Worm (Caenorhabditis elegans) whole organism, early embryonic: ENCODE data around the gene fbxb-102.

Experiments used
- B0310.2 ChIP-seq: sonication (generic microtip); optimal IDR thresholded peaks from 2 replicates; lab custom pipeline; 2016; ENCODE audit warnings: mild to moderate bottlenecking, missing genetic modification characterization, missing compliant biosample characterization
- F13C5.2 ChIP-seq: sonication (generic microtip); optimal IDR thresholded peaks from 2 replicates; lab custom pipeline; 2017; ENCODE audit warnings: mild to moderate bottlenecking, missing genetic modification characterization, inconsistent platforms, missing compliant biosample characterization
- aly-1 ChIP-seq: sonication (generic microtip); optimal IDR thresholded peaks from 2 replicates; lab custom pipeline; 2016; ENCODE audit warnings: missing genetic modification characterization, missing compliant biosample characterization
- ama-1 ChIP-seq: fragments of 150-350 bp; optimal IDR thresholded peaks from 2 replicates; lab custom pipeline; 2014
- ceh-13 ChIP-seq: fragments of 200-800 bp; sonication (Bioruptor generic); optimal IDR thresholded peaks from 2 replicates; lab custom pipeline; 2018; ENCODE audit warnings: mild to moderate bottlenecking, missing genetic modification characterization, missing compliant biosample characterization
- ceh-36 ChIP-seq: sonication (generic microtip); optimal IDR thresholded peaks from 2 replicates; lab custom pipeline; 2016; ENCODE audit warnings: missing genetic modification characterization, inconsistent platforms, missing compliant biosample characterization
- ets-7 ChIP-seq: sonication (generic microtip); optimal IDR thresholded peaks from 2 replicates; lab custom pipeline; 2016; ENCODE audit warnings: missing genotype, missing genetic modification characterization, missing compliant biosample characterization
- flt-1 ChIP-seq: fragments of 200-800 bp; sonication (Bioruptor generic); IDR thresholded peaks from 2 replicates; pipeline ENCODE4 v1.3.6; 2022; ENCODE audit warnings: missing genetic modification characterization, missing compliant biosample characterization
- hmbx-1 ChIP-seq: sonication (generic microtip); optimal IDR thresholded peaks from 2 replicates; lab custom pipeline; 2016; ENCODE audit warnings: mild to moderate bottlenecking, missing genetic modification characterization, missing compliant biosample characterization
- hmg-4 ChIP-seq: fragments of 200-800 bp; sonication (Bioruptor generic); optimal IDR thresholded peaks from 2 replicates; lab custom pipeline; 2018; ENCODE audit warnings: mild to moderate bottlenecking, missing genetic modification characterization, missing compliant biosample characterization
- hnd-1 ChIP-seq: sonication (generic microtip); optimal IDR thresholded peaks from 2 replicates; lab custom pipeline; 2016; ENCODE audit warnings: missing genetic modification characterization, missing compliant biosample characterization
- pes-1 ChIP-seq: fragments of 200-800 bp; sonication (Bioruptor generic); IDR thresholded peaks from 2 replicates; pipeline ENCODE4 v1.3.6; 2022; ENCODE audit warnings: missing genetic modification reagents, missing genetic modification characterization, missing compliant biosample characterization
- scrt-1 ChIP-seq: fragments of 200-800 bp; sonication (Bioruptor generic); IDR thresholded peaks from 2 replicates; pipeline ENCODE4 v1.3.6; 2022; ENCODE audit warnings: missing genetic modification characterization, missing compliant biosample characterization
- sea-1 ChIP-seq: fragments of 200-800 bp; sonication (Bioruptor generic); conservative IDR thresholded peaks from 2 replicates; pipeline ENCODE4 v1.3.6; 2022; ENCODE audit warnings: missing genetic modification characterization, missing compliant biosample characterization
- tbx-11 ChIP-seq: fragments of 200-800 bp; sonication (Bioruptor generic); IDR thresholded peaks from 2 replicates; pipeline ENCODE4 v1.3.6; 2022; ENCODE audit warnings: missing genetic modification characterization, missing compliant biosample characterization
- tbx-37 ChIP-seq: fragments of 200-800 bp; sonication (Bioruptor generic); conservative IDR thresholded peaks from 2 replicates; pipeline ENCODE4 v1.3.6; 2022; ENCODE audit warnings: missing genetic modification reagents, missing genetic modification characterization, missing compliant biosample characterization
- tra-4 ChIP-seq: sonication (generic microtip); optimal IDR thresholded peaks from 2 replicates; lab custom pipeline; 2017; ENCODE audit warnings: missing genetic modification characterization, missing compliant biosample characterization

Gene fbxb-102

ce11 chrII:12502784-12503183, 20.1 kb downstream of the fbxb-102 start, which contains the start of gene ador-1:
ador-1 (minus strand) TSS chrII:12502884.
- TF ChIP-seq tbx-11 (GFP tag; lab: Robert Waterston, UW) (no peak), F13C5.2 (tag; lab: Kevin White, UChicago) (no peak), ceh-13 (no peak), ets-7 (no peak), flt-1 (GFP tag; lab: Robert Waterston, UW) (no peak), aly-1 (tag; lab: Kevin White, UChicago) (no peak), B0310.2 (no peak), tbx-37 (GFP tag; lab: Robert Waterston, UW) (no peak)

ce11 chrII:12506511-12506910, 23.8 kb downstream of the fbxb-102 start:
- TF ChIP-seq sea-1 (GFP tag; lab: Robert Waterston, UW) (no peak), F13C5.2 (tag; lab: Kevin White, UChicago) (no peak), hnd-1 (tag; lab: Kevin White, UChicago) (no peak), ceh-36 (no peak), tbx-37 (GFP tag; lab: Robert Waterston, UW) (no peak), tbx-11 (GFP tag; lab: Robert Waterston, UW) (no peak), tra-4 (tag; lab: Kevin White, UChicago) (no peak), ama-1 (lab: Kevin White, UChicago) (no peak), flt-1 (GFP tag; lab: Robert Waterston, UW) (no peak), hmbx-1 (tag; lab: Kevin White, UChicago) (no peak), ceh-13 (no peak)

- TF ChIP-seq scrt-1 (GFP tag; lab: Robert Waterston, UW) = no peak
- no peak for TF ChIP-seq ceh-13
- TF ChIP-seq B0310.2 = no peak
- TF ChIP-seq hnd-1 (tag; lab: Kevin White, UChicago) = no peak
- TF ChIP-seq tbx-37 (GFP tag; lab: Robert Waterston, UW) = no peak
- no peak for TF ChIP-seq ets-7
- TF ChIP-seq flt-1 (GFP tag; lab: Robert Waterston, UW) = no peak
- no peak for TF ChIP-seq ama-1 (lab: Kevin White, UChicago)
- TF ChIP-seq aly-1 (tag; lab: Kevin White, UChicago) = no peak
- no peak for TF ChIP-seq pes-1 (GFP tag; lab: Robert Waterston, UW)
- no peak for TF ChIP-seq hmg-4 (GFP tag; lab: Kevin White, UChicago)
- no peak for TF ChIP-seq tbx-11 (GFP tag; lab: Robert Waterston, UW)
- no peak for TF ChIP-seq F13C5.2 (tag; lab: Kevin White, UChicago)
Observed at ce11 chrII:12507038-12507437, 24.3 kb downstream of the fbxb-102 start, which contains the start of gene srh-68. srh-68 (plus strand) TSS chrII:12507338.

ce11 chrII:12508650-12509049, 25.9 kb downstream of the fbxb-102 start, which contains the start of gene srh-67:
srh-67 (plus strand) TSS chrII:12508950.
- TF ChIP-seq flt-1 (GFP tag; lab: Robert Waterston, UW) (no peak), ceh-36 (no peak), tra-4 (tag; lab: Kevin White, UChicago) (no peak), ama-1 (lab: Kevin White, UChicago) (no peak), ceh-13 (no peak), sea-1 (GFP tag; lab: Robert Waterston, UW) (no peak), hnd-1 (tag; lab: Kevin White, UChicago) (no peak), B0310.2 (no peak), F13C5.2 (tag; lab: Kevin White, UChicago) (no peak), aly-1 (tag; lab: Kevin White, UChicago) (no peak)

- TF ChIP-seq ama-1 (lab: Kevin White, UChicago) (no peak), hmbx-1 (tag; lab: Kevin White, UChicago) (no peak), hnd-1 (tag; lab: Kevin White, UChicago) (no peak), scrt-1 (GFP tag; lab: Robert Waterston, UW) (no peak), F13C5.2 (tag; lab: Kevin White, UChicago) (no peak), tra-4 (tag; lab: Kevin White, UChicago) (no peak), flt-1 (GFP tag; lab: Robert Waterston, UW) (no peak), sea-1 (GFP tag; lab: Robert Waterston, UW) (no peak), ceh-13 (no peak), ceh-36 (no peak), hmg-4 (GFP tag; lab: Kevin White, UChicago) (no peak), ets-7 (no peak), B0310.2 (no peak), pes-1 (GFP tag; lab: Robert Waterston, UW) (no peak)
Observed at ce11 chrII:12511866-12512265, 29.1 kb downstream of the fbxb-102 start, which contains the start of gene srh-73. srh-73 (plus strand) TSS chrII:12512166.

ce11 chrII:12514620-12515019, 31.9 kb downstream of the fbxb-102 start, which contains the start of gene srh-69:
srh-69 (minus strand) TSS chrII:12514720.
- TF ChIP-seq ama-1 (lab: Kevin White, UChicago) (no peak), aly-1 (tag; lab: Kevin White, UChicago) (no peak), sea-1 (GFP tag; lab: Robert Waterston, UW) (no peak), scrt-1 (GFP tag; lab: Robert Waterston, UW) (no peak), F13C5.2 (tag; lab: Kevin White, UChicago) (no peak), hmg-4 (GFP tag; lab: Kevin White, UChicago) (no peak), ceh-36 (no peak), tra-4 (tag; lab: Kevin White, UChicago) (no peak), flt-1 (GFP tag; lab: Robert Waterston, UW) (no peak), hmbx-1 (tag; lab: Kevin White, UChicago) (no peak), B0310.2 (no peak), hnd-1 (tag; lab: Kevin White, UChicago) (no peak), ets-7 (no peak), tbx-11 (GFP tag; lab: Robert Waterston, UW) (no peak), pes-1 (GFP tag; lab: Robert Waterston, UW) (no peak), tbx-37 (GFP tag; lab: Robert Waterston, UW) (no peak), ceh-13 (no peak)

ce11 chrII:12516313-12516712, 33.6 kb downstream of the fbxb-102 start, which contains the start of gene srh-61:
srh-61 (minus strand) TSS chrII:12516413.
- TF ChIP-seq ets-7 = no peak
